Fruit fly (Drosophila melanogaster): ENCODE data around the gene Ptpmeg.

dm6 chr3L:337148-337547, 9.3 kb downstream of the Ptpmeg start:
- TF ChIP-seq fd96Ca (GFP tag; IDR thresholded peaks at IDR 0.05) (no peak), CG9948 (tag; optimal IDR thresholded peaks at IDR 0.05) (no peak), Ets98B (GFP tag; IDR thresholded peaks at IDR 0.05) (no peak), EcR (GFP tag; optimal IDR thresholded peaks at IDR 0.05) (no peak)

All from whole organism, pupa.